Worm (Caenorhabditis elegans) whole organism, L1 larva: ENCODE results near the gene D1046.2.

ENCODE experiments used
- C16A3.4 ChIP-seq: fragments of 150-350 bp; optimal IDR thresholded peaks from 2 replicates; lab custom pipeline; 2014; ENCODE audit warnings: missing biosample characterization, missing genetic modification characterization
- Y116A8C.19 ChIP-seq: sonication (generic microtip); optimal IDR thresholded peaks from 2 replicates; lab custom pipeline; 2016; ENCODE audit warnings: missing compliant biosample characterization, missing genetic modification characterization, borderline replicate concordance
- aha-1 ChIP-seq: fragments of 150-350 bp; optimal IDR thresholded peaks from 2 replicates; lab custom pipeline; 2014; ENCODE audit warnings: missing biosample characterization, missing genetic modification characterization
- aly-2 ChIP-seq: fragments of 150-350 bp; optimal IDR thresholded peaks from 2 replicates; lab custom pipeline; 2014; ENCODE audit warnings: missing biosample characterization, missing genetic modification characterization
- ama-1 ChIP-seq: fragments of 150-350 bp; optimal IDR thresholded peaks from 2 replicates; lab custom pipeline; 2014
- ceh-8 ChIP-seq: fragments of 200-800 bp; sonication (Bioruptor generic); optimal IDR thresholded peaks from 2 replicates; lab custom pipeline; 2018; ENCODE audit warnings: mild to moderate bottlenecking, missing genetic modification characterization, moderate library complexity, missing compliant biosample characterization
- ceh-88 ChIP-seq: fragments of 200-800 bp; sonication (Bioruptor generic); IDR thresholded peaks from 2 replicates; pipeline ENCODE4 v1.3.6; 2022; ENCODE audit warnings: missing genetic modification characterization, missing compliant biosample characterization
- ces-1 ChIP-seq: fragments of 150-350 bp; optimal IDR thresholded peaks from 2 replicates; lab custom pipeline; 2014; ENCODE audit warnings: missing biosample characterization, missing genetic modification reagents, missing genetic modification characterization
- dpl-1 ChIP-seq, 3 experiments: fragments of 150-350 bp in 2 of 3; sonication (generic microtip) in 1 of 3; optimal IDR thresholded peaks; 2 replicates each; lab custom pipeline; 2014 to 2017; ENCODE audit warnings: missing biosample characterization in 3 of 3, missing genetic modification characterization in 3 of 3, missing genetic modification reagents in 3 of 3
- egl-27 ChIP-seq, 2 experiments: fragments of 150-350 bp in 1 of 2; sonication (generic microtip); optimal IDR thresholded peaks; 3 replicates each; lab custom pipeline; 2017 to 2018; ENCODE audit warnings: missing biosample characterization in 2 of 2, missing genetic modification characterization in 2 of 2, missing genetic modification reagents in 2 of 2
- elt-2 ChIP-seq: sonication (generic microtip); optimal IDR thresholded peaks from 2 replicates; lab custom pipeline; 2016; ENCODE audit warnings: missing genetic modification characterization, mild to moderate bottlenecking, inconsistent platforms, missing compliant biosample characterization, missing genetic modification reagents
- elt-3 ChIP-seq, 6 experiments: fragments of 150-350 bp in 1 of 6; sonication (generic microtip); optimal IDR thresholded peaks; 2 replicates each; lab custom pipeline; 2017 to 2018; ENCODE audit warnings: missing biosample characterization in 6 of 6, missing genetic modification characterization in 6 of 6, inconsistent platforms in 1 of 6
- ets-5 ChIP-seq: fragments of 200-800 bp; sonication (Bioruptor generic); IDR thresholded peaks from 2 replicates; pipeline ENCODE4 v1.3.6; 2022; ENCODE audit warnings: missing genetic modification characterization, missing compliant biosample characterization
- fkh-4 ChIP-seq: sonication (generic microtip); optimal IDR thresholded peaks from 2 replicates; lab custom pipeline; 2016; ENCODE audit warnings: missing compliant biosample characterization, missing genetic modification characterization, borderline replicate concordance
- fkh-8 ChIP-seq: sonication (generic microtip); optimal IDR thresholded peaks from 2 replicates; lab custom pipeline; 2016; ENCODE audit warnings: mild to moderate bottlenecking, missing genetic modification characterization, missing compliant biosample characterization
- fos-1 ChIP-seq: fragments of 150-350 bp; optimal IDR thresholded peaks from 2 replicates; lab custom pipeline; 2014; ENCODE audit warnings: missing biosample characterization, missing genetic modification characterization
- grh-1 ChIP-seq: fragments of 200-800 bp; sonication (Bioruptor generic); IDR thresholded peaks from 2 replicates; pipeline ENCODE4 v1.3.6; 2022; ENCODE audit warnings: missing genetic modification reagents, missing genetic modification characterization, missing compliant biosample characterization
- hlh-17 ChIP-seq: fragments of 200-800 bp; sonication (Bioruptor generic); optimal IDR thresholded peaks from 2 replicates; lab custom pipeline; 2018; ENCODE audit warnings: missing genetic modification characterization, mild to moderate bottlenecking, missing compliant biosample characterization, moderate library complexity, borderline replicate concordance
- hpl-2 ChIP-seq: fragments of 150-350 bp; optimal IDR thresholded peaks from 2 replicates; lab custom pipeline; 2014; ENCODE audit warnings: missing biosample characterization, missing genetic modification reagents, missing genetic modification characterization
- irx-1 ChIP-seq: sonication (generic microtip); optimal IDR thresholded peaks from 2 replicates; lab custom pipeline; 2016; ENCODE audit warnings: missing genetic modification characterization, missing compliant biosample characterization
- lin-14 ChIP-seq: fragments of 200-800 bp; sonication (Bioruptor generic); optimal IDR thresholded peaks from 2 replicates; lab custom pipeline; 2018; ENCODE audit warnings: mild to moderate bottlenecking, missing genetic modification characterization, moderate library complexity, missing compliant biosample characterization
- lin-15B ChIP-seq: fragments of 150-350 bp; sonication (generic microtip); optimal IDR thresholded peaks from 3 replicates; lab custom pipeline; 2014; ENCODE audit warnings: missing biosample characterization, missing genetic modification characterization
- lin-39 ChIP-seq: fragments of 150-350 bp; optimal IDR thresholded peaks from 2 replicates; lab custom pipeline; 2014; ENCODE audit warnings: missing biosample characterization, missing genetic modification reagents, missing genetic modification characterization
- lir-3 ChIP-seq: sonication (generic microtip); optimal IDR thresholded peaks from 2 replicates; lab custom pipeline; 2016; ENCODE audit warnings: mild to moderate bottlenecking, missing genetic modification characterization, moderate library complexity, missing compliant biosample characterization; ENCODE audit not compliant: poor library complexity
- mab-9 ChIP-seq: fragments of 200-800 bp; sonication (Bioruptor generic); IDR thresholded peaks from 2 replicates; pipeline ENCODE4 v1.3.6; 2022; ENCODE audit warnings: missing genetic modification reagents, missing genetic modification characterization, missing compliant biosample characterization
- mdl-1 ChIP-seq, 2 experiments: fragments of 150-350 bp; optimal IDR thresholded peaks; 2 replicates each; lab custom pipeline; 2014 to 2017; ENCODE audit warnings: missing biosample characterization in 2 of 2, missing genetic modification characterization in 2 of 2, inconsistent platforms in 1 of 2
- mef-2 ChIP-seq: fragments of 150-350 bp; optimal IDR thresholded peaks from 2 replicates; lab custom pipeline; 2014; ENCODE audit warnings: missing biosample characterization, missing genetic modification characterization
- mep-1 ChIP-seq: fragments of 150-350 bp; optimal IDR thresholded peaks from 2 replicates; lab custom pipeline; 2014; ENCODE audit warnings: missing biosample characterization, missing genetic modification characterization
- nhr-19 ChIP-seq: fragments of 200-800 bp; sonication (Bioruptor generic); conservative IDR thresholded peaks from 2 replicates; pipeline ENCODE4 v1.3.6; 2022; ENCODE audit warnings: missing genetic modification characterization, missing compliant biosample characterization
- nhr-28 ChIP-seq: fragments of 150-350 bp; optimal IDR thresholded peaks from 2 replicates; lab custom pipeline; 2014; ENCODE audit warnings: missing biosample characterization, missing genetic modification characterization
- nhr-47 ChIP-seq: sonication (generic microtip); optimal IDR thresholded peaks from 2 replicates; lab custom pipeline; 2016; ENCODE audit warnings: mild to moderate bottlenecking, missing genetic modification characterization, moderate library complexity, missing compliant biosample characterization
- nhr-71 ChIP-seq: sonication (generic microtip); optimal IDR thresholded peaks from 2 replicates; lab custom pipeline; 2016; ENCODE audit warnings: mild to moderate bottlenecking, missing genetic modification characterization, moderate library complexity, missing compliant biosample characterization
- nhr-76 ChIP-seq: sonication (generic microtip); optimal IDR thresholded peaks from 2 replicates; lab custom pipeline; 2017; ENCODE audit warnings: missing biosample characterization, missing genetic modification characterization
- nhr-77 ChIP-seq: fragments of 150-350 bp; optimal IDR thresholded peaks from 2 replicates; lab custom pipeline; 2014; ENCODE audit warnings: missing biosample characterization, missing genetic modification characterization
- nhr-85 ChIP-seq: sonication (generic microtip); peaks from one replicate; lab custom pipeline; 2016; ENCODE audit warnings: missing genetic modification characterization, inconsistent platforms, missing compliant biosample characterization
- nhr-90 ChIP-seq: sonication (generic microtip); optimal IDR thresholded peaks from 2 replicates; lab custom pipeline; 2016; ENCODE audit warnings: mild to moderate bottlenecking, missing genetic modification characterization, missing compliant biosample characterization; ENCODE audit not compliant: poor library complexity
- pag-3 ChIP-seq: sonication (generic microtip); optimal IDR thresholded peaks from 2 replicates; lab custom pipeline; 2017; ENCODE audit warnings: missing genetic modification characterization, mild to moderate bottlenecking, missing compliant biosample characterization, antibody characterized with exemption, borderline replicate concordance; ENCODE audit not compliant: insufficient read depth
- pax-3 ChIP-seq: fragments of 200-800 bp; sonication (Bioruptor generic); optimal IDR thresholded peaks from 2 replicates; lab custom pipeline; 2018; ENCODE audit warnings: mild to moderate bottlenecking, missing genetic modification characterization, moderate library complexity, missing compliant biosample characterization
- pqm-1 ChIP-seq: sonication (generic microtip); optimal IDR thresholded peaks from 3 replicates; lab custom pipeline; 2017; ENCODE audit warnings: missing biosample characterization, missing genetic modification characterization
- skn-1 ChIP-seq: fragments of 150-350 bp; optimal IDR thresholded peaks from 2 replicates; lab custom pipeline; 2014; ENCODE audit warnings: missing biosample characterization, missing genetic modification characterization
- snpc-4 ChIP-seq: fragments of 150-350 bp; optimal IDR thresholded peaks from 2 replicates; lab custom pipeline; 2014; ENCODE audit warnings: missing biosample characterization, missing genetic modification characterization
- sptf-1 ChIP-seq: fragments of 150-350 bp; optimal IDR thresholded peaks from 2 replicates; lab custom pipeline; 2014; ENCODE audit warnings: missing biosample characterization, missing genetic modification characterization
- sup-37 ChIP-seq: fragments of 200-800 bp; sonication (Bioruptor generic); optimal IDR thresholded peaks from 2 replicates; lab custom pipeline; 2018; ENCODE audit warnings: mild to moderate bottlenecking, missing genetic modification characterization, missing compliant biosample characterization
- swsn-7 ChIP-seq: sonication (generic microtip); optimal IDR thresholded peaks from 2 replicates; lab custom pipeline; 2016; ENCODE audit warnings: missing genetic modification characterization, missing compliant biosample characterization
- tbx-2 ChIP-seq: sonication (generic microtip); optimal IDR thresholded peaks from 2 replicates; lab custom pipeline; 2016; ENCODE audit warnings: missing genetic modification characterization, missing compliant biosample characterization
- unc-130 ChIP-seq: fragments of 150-350 bp; optimal IDR thresholded peaks from 2 replicates; lab custom pipeline; 2017; ENCODE audit warnings: missing biosample characterization, missing genetic modification characterization, inconsistent platforms
- unc-30 ChIP-seq: sonication (generic microtip); optimal IDR thresholded peaks from 2 replicates; lab custom pipeline; 2017; ENCODE audit warnings: missing biosample characterization, missing genetic modification characterization
- unc-62 ChIP-seq: fragments of 150-350 bp; optimal IDR thresholded peaks from 2 replicates; lab custom pipeline; 2014; ENCODE audit warnings: missing biosample characterization, missing genetic modification reagents, missing genetic modification characterization
- unc-86 ChIP-seq: sonication (generic microtip); optimal IDR thresholded peaks from 2 replicates; lab custom pipeline; 2016; ENCODE audit warnings: missing genetic modification characterization, missing compliant biosample characterization
- xbp-1 ChIP-seq: sonication (generic microtip); optimal IDR thresholded peaks from 2 replicates; lab custom pipeline; 2016; ENCODE audit warnings: missing genetic modification characterization, missing compliant biosample characterization
- zag-1 ChIP-seq: fragments of 150-350 bp; optimal IDR thresholded peaks from 2 replicates; lab custom pipeline; 2014; ENCODE audit warnings: missing biosample characterization, missing genetic modification characterization
- zip-4 ChIP-seq: fragments of 200-800 bp; sonication (Bioruptor generic); optimal IDR thresholded peaks from 2 replicates; lab custom pipeline; 2018; ENCODE audit warnings: mild to moderate bottlenecking, missing genetic modification characterization, moderate library complexity, missing compliant biosample characterization
- ztf-11 ChIP-seq, 2 experiments: sonication (generic microtip); optimal IDR thresholded peaks; 2 replicates each; lab custom pipeline; 2016 to 2017; ENCODE audit warnings: missing genetic modification characterization in 2 of 2, missing biosample characterization in 1 of 2, missing compliant biosample characterization in 1 of 2

D1046.2 gene

DNA sequence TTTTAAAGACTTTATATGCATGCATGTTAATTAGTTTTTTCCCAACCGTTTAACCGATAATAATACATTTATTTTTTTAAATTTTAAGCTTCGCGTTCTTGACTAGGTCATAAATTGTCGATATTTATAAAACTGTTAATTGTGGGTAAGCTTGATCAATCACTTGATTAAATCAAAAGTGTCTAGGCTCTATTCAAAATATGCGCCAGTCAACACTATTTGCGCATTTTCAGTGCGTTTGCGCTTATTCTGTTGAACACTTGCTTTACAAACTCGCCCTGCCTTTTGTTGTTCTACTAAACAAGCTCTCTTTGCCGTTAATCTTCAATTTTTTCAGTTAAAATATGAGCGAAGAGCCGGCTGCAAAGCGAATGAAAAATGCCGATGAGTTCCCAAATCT is 34.7 kb downstream of the D1046.2 start, which contains the start of gene spr-2 (continued):
- TF ChIP-seq lin-15B (tag; lab: Kevin White, UChicago) = peak; percentile 65
- TF ChIP-seq mdl-1 (tag; optimal IDR thresholded peaks at IDR 0.05; lab: Kevin White, UChicago) = peak in 1 of 2 experiments; percentile 48
- TF ChIP-seq egl-27 (tag; optimal IDR thresholded peaks at IDR 0.05; lab: Kevin White, UChicago) = no peak
- TF ChIP-seq skn-1 (tag; lab: Kevin White, UChicago) = peak; percentile 52
- TF ChIP-seq Y116A8C.19 (tag; lab: Kevin White, UChicago) = no peak
- TF ChIP-seq zip-4 (GFP tag; lab: Kevin White, UChicago) = no peak
- peak; percentile 66 for TF ChIP-seq snpc-4 (tag; lab: Kevin White, UChicago)
- no peak for TF ChIP-seq pax-3 (tag; lab: Kevin White, UChicago)
- peak; percentile 59 for TF ChIP-seq irx-1 (tag; lab: Kevin White, UChicago)
- TF ChIP-seq hpl-2 (GFP tag; lab: Kevin White, UChicago) = no peak
- TF ChIP-seq elt-2 = peak; percentile 8
- peak; percentile 76 for TF ChIP-seq C16A3.4 (tag; lab: Kevin White, UChicago)
- TF ChIP-seq swsn-7 (tag; lab: Kevin White, UChicago) = peak; percentile 81
- TF ChIP-seq lin-14 (GFP tag; lab: Kevin White, UChicago) = peak; percentile 81
- no peak for TF ChIP-seq aha-1 (tag; lab: Kevin White, UChicago)
- peak; percentile 89 for TF ChIP-seq nhr-71 (tag; lab: Kevin White, UChicago)
- peak; percentile 19 for TF ChIP-seq nhr-77
- peak; percentile 75 for TF ChIP-seq nhr-19
- TF ChIP-seq dpl-1 (GFP tag; optimal IDR thresholded peaks at IDR 0.05; lab: Kevin White, UChicago) = peak; percentile 84 to 88 (median 87)
- peak in 2 of 6 experiments; percentile 12 to 34 for TF ChIP-seq elt-3 (tag; optimal IDR thresholded peaks at IDR 0.05; lab: Kevin White, UChicago)
- no peak for TF ChIP-seq hlh-17 (GFP tag; lab: Kevin White, UChicago)
- TF ChIP-seq nhr-76 = no peak
- no peak for TF ChIP-seq unc-62
- no peak for TF ChIP-seq ets-5 (GFP tag; lab: Robert Waterston, UW)
- no peak for TF ChIP-seq ama-1
- peak; percentile 80 for TF ChIP-seq xbp-1 (tag; lab: Kevin White, UChicago)
- peak; percentile 79 for TF ChIP-seq nhr-90 (tag; lab: Kevin White, UChicago)
- no peak for TF ChIP-seq sptf-1 (tag; lab: Kevin White, UChicago)
- no peak for TF ChIP-seq fkh-4 (tag; lab: Kevin White, UChicago)
- TF ChIP-seq mab-9 = no peak
- peak; percentile 92 for TF ChIP-seq mep-1 (tag; lab: Kevin White, UChicago)
- TF ChIP-seq lin-39 (tag; lab: Kevin White, UChicago) = peak; percentile 75
- TF ChIP-seq ceh-88 (GFP tag; lab: Robert Waterston, UW) = no peak
- TF ChIP-seq ztf-11 (tag; optimal IDR thresholded peaks at IDR 0.05; lab: Kevin White, UChicago) = peak in 1 of 2 experiments; percentile 3
- TF ChIP-seq fkh-8 (tag; lab: Kevin White, UChicago) = peak; percentile 50
- peak; percentile 41 for TF ChIP-seq aly-2
- TF ChIP-seq sup-37 = no peak
- peak; percentile 37 for TF ChIP-seq unc-130 (tag; lab: Kevin White, UChicago)
- no peak for TF ChIP-seq nhr-28 (tag; lab: Kevin White, UChicago)
- peak; percentile 5 for TF ChIP-seq mef-2
- TF ChIP-seq lir-3 (tag; lab: Kevin White, UChicago) = no peak
- TF ChIP-seq tbx-2 (tag; lab: Kevin White, UChicago) = peak; percentile 78
- no peak for TF ChIP-seq ces-1 (GFP tag; lab: Kevin White, UChicago)
- no peak for TF ChIP-seq unc-30 (tag; lab: Kevin White, UChicago)
- peak; percentile 55 for TF ChIP-seq fos-1 (tag; lab: Kevin White, UChicago)
- TF ChIP-seq pqm-1 (tag; lab: Kevin White, UChicago) = no peak
- 0 out of 2 replicates have a peak, but pooled peaks have one; percentile 18 for TF ChIP-seq grh-1 (GFP tag; lab: Robert Waterston, UW)
- peak; percentile 59 for TF ChIP-seq unc-86
- TF ChIP-seq ceh-8 (GFP tag; lab: Kevin White, UChicago) = peak; percentile 68
- peak; percentile 76 for TF ChIP-seq nhr-85 (tag; lab: Kevin White, UChicago)
- no peak for TF ChIP-seq zag-1
- no peak for TF ChIP-seq pag-3
- peak; percentile 84 for TF ChIP-seq nhr-47 (tag; lab: Kevin White, UChicago)
